Fruit fly (Drosophila melanogaster) whole organism, prepupa: Measurements from ENCODE around the gene frj.
A peak's percentile ranks its signal among the peaks of the same experiment; 100 is the strongest.

ENCODE experiments used
- Blimp-1 ChIP-seq: fragments of 200-800 bp; sonication (Bioruptor generic); optimal IDR thresholded peaks from 3 replicates; lab custom pipeline; 2017; ENCODE audit warnings: missing biosample characterization, missing genetic modification characterization, mild to moderate bottlenecking, moderate library complexity, missing genetic modification reagents
- CG10631 ChIP-seq: fragments of 200-800 bp; sonication (Bioruptor generic); optimal IDR thresholded peaks from 2 replicates; lab custom pipeline; 2016; ENCODE audit warnings: missing biosample characterization, missing genetic modification characterization
- CG10669 ChIP-seq: fragments of 200-800 bp; sonication (Bioruptor generic); optimal IDR thresholded peaks from 3 replicates; lab custom pipeline; 2018; ENCODE audit warnings: missing biosample characterization, mild to moderate bottlenecking, missing genetic modification characterization, moderate library complexity
- CG11294 ChIP-seq: fragments of 200-800 bp; sonication (Bioruptor generic); IDR thresholded peaks from 2 replicates; pipeline ENCODE4 v1.3.6; 2022; ENCODE audit warnings: missing biosample characterization, missing genetic modification characterization
- CG11762 ChIP-seq: fragments of 200-800 bp; sonication (Bioruptor generic); optimal IDR thresholded peaks from 3 replicates; lab custom pipeline; 2016; ENCODE audit warnings: missing biosample characterization, missing genetic modification characterization; ENCODE audit not compliant: insufficient read depth
- CG11902 ChIP-seq: fragments of 200-800 bp; sonication (Bioruptor generic); optimal IDR thresholded peaks from 3 replicates; lab custom pipeline; 2016; ENCODE audit warnings: missing biosample characterization, missing genetic modification characterization
- CG1621 ChIP-seq: fragments of 200-800 bp; sonication (Bioruptor generic); optimal IDR thresholded peaks from 3 replicates; lab custom pipeline; 2018; ENCODE audit warnings: missing biosample characterization, mild to moderate bottlenecking, missing genetic modification characterization
- CG16779 ChIP-seq: fragments of 200-800 bp; sonication (Bioruptor generic); optimal IDR thresholded peaks from 3 replicates; lab custom pipeline; 2017; ENCODE audit warnings: missing biosample characterization, mild to moderate bottlenecking, missing genetic modification characterization
- CG3032 ChIP-seq: fragments of 200-800 bp; optimal IDR thresholded peaks from 2 replicates; lab custom pipeline; 2019; ENCODE audit warnings: missing biosample characterization, mild to moderate bottlenecking, missing genetic modification characterization, moderate library complexity
- CG34406 ChIP-seq: fragments of 200-800 bp; sonication (Bioruptor generic); optimal IDR thresholded peaks from 3 replicates; lab custom pipeline; 2016; ENCODE audit warnings: missing biosample characterization, missing genetic modification characterization
- CG6163 ChIP-seq: fragments of 200-800 bp; sonication (Bioruptor generic); IDR thresholded peaks from 3 replicates; pipeline ENCODE4 v1.3.6; 2022; ENCODE audit warnings: missing biosample characterization, missing genetic modification characterization
- CG6276 ChIP-seq: fragments of 200-800 bp; sonication (Bioruptor generic); optimal IDR thresholded peaks from 2 replicates; lab custom pipeline; 2017; ENCODE audit warnings: missing biosample characterization, mild to moderate bottlenecking, missing genetic modification characterization
- CG6792 ChIP-seq: fragments of 200-800 bp; sonication (Bioruptor generic); optimal IDR thresholded peaks from 3 replicates; lab custom pipeline; 2016; ENCODE audit warnings: missing biosample characterization, missing genetic modification characterization
- CG6808 ChIP-seq: fragments of 200-800 bp; sonication (Bioruptor generic); optimal IDR thresholded peaks from 3 replicates; lab custom pipeline; 2017; ENCODE audit warnings: missing biosample characterization, missing genetic modification characterization, mild to moderate bottlenecking, moderate library complexity, missing genetic modification reagents
- CG6854 ChIP-seq: fragments of 200-800 bp; sonication (Bioruptor generic); optimal IDR thresholded peaks from 2 replicates; lab custom pipeline; 2017; ENCODE audit warnings: missing biosample characterization, mild to moderate bottlenecking, missing genetic modification characterization
- CG7368 ChIP-seq: fragments of 200-800 bp; sonication (Bioruptor generic); optimal IDR thresholded peaks from 3 replicates; lab custom pipeline; 2016; ENCODE audit warnings: missing biosample characterization, missing genetic modification characterization
- CG8119 ChIP-seq: fragments of 200-800 bp; sonication (Bioruptor generic); IDR thresholded peaks from 3 replicates; pipeline ENCODE4 v1.3.6; 2022; ENCODE audit warnings: missing biosample characterization, missing genetic modification characterization
- CG8319 ChIP-seq: fragments of 200-800 bp; sonication (Bioruptor generic); optimal IDR thresholded peaks from 3 replicates; lab custom pipeline; 2016; ENCODE audit warnings: missing biosample characterization, missing genetic modification characterization
- CG8632 ChIP-seq: fragments of 200-800 bp; sonication (Bioruptor generic); optimal IDR thresholded peaks from 3 replicates; lab custom pipeline; 2016; ENCODE audit warnings: missing biosample characterization, missing genetic modification characterization
- CG9139 ChIP-seq: fragments of 200-800 bp; sonication (Bioruptor generic); optimal IDR thresholded peaks from 3 replicates; lab custom pipeline; 2017; ENCODE audit warnings: missing biosample characterization, mild to moderate bottlenecking, missing genetic modification characterization
- Eip75B ChIP-seq: fragments of 200-800 bp; sonication (Bioruptor generic); optimal IDR thresholded peaks from 3 replicates; lab custom pipeline; 2016; ENCODE audit warnings: missing biosample characterization, missing genetic modification characterization
- Eip78C ChIP-seq: fragments of 200-800 bp; sonication (Bioruptor generic); peaks from one replicate; lab custom pipeline; 2016; ENCODE audit warnings: missing biosample characterization, missing genetic modification characterization
- Ets96B ChIP-seq: fragments of 200-800 bp; optimal IDR thresholded peaks from 2 replicates; lab custom pipeline; 2019; ENCODE audit warnings: missing biosample characterization, mild to moderate bottlenecking, missing genetic modification characterization, moderate library complexity
- Gug ChIP-seq: fragments of 200-800 bp; sonication (Bioruptor generic); IDR thresholded peaks from 2 replicates; pipeline ENCODE4 v1.3.6; 2022; ENCODE audit warnings: missing biosample characterization, missing genetic modification characterization
- Hr38 ChIP-seq: sonication (Bioruptor generic); optimal IDR thresholded peaks from 2 replicates; lab custom pipeline; 2016; ENCODE audit warnings: missing biosample characterization, missing genetic modification characterization
- Hr4 ChIP-seq: fragments of 200-800 bp; sonication (Bioruptor generic); optimal IDR thresholded peaks from 3 replicates; lab custom pipeline; 2016; ENCODE audit warnings: missing biosample characterization, missing genetic modification characterization
- Lpt ChIP-seq: fragments of 200-800 bp; sonication (Bioruptor generic); optimal IDR thresholded peaks from 3 replicates; lab custom pipeline; 2016; ENCODE audit warnings: missing biosample characterization, missing genetic modification characterization
- OdsH ChIP-seq: fragments of 200-800 bp; sonication (Bioruptor generic); optimal IDR thresholded peaks from 3 replicates; lab custom pipeline; 2016; ENCODE audit warnings: missing biosample characterization, missing genetic modification characterization
- Smox ChIP-seq: fragments of 200-800 bp; sonication (Bioruptor generic); optimal IDR thresholded peaks from 3 replicates; lab custom pipeline; 2016; ENCODE audit warnings: missing biosample characterization, missing genetic modification characterization
- Sox102F ChIP-seq: fragments of 200-800 bp; sonication (Bioruptor generic); optimal IDR thresholded peaks from 2 replicates; lab custom pipeline; 2016; ENCODE audit warnings: missing biosample characterization, mild to moderate bottlenecking, missing genetic modification characterization
- Sox15 ChIP-seq: fragments of 200-800 bp; sonication (Bioruptor generic); optimal IDR thresholded peaks from 3 replicates; lab custom pipeline; 2016; ENCODE audit warnings: missing biosample characterization, missing genetic modification characterization
- achi ChIP-seq: fragments of 200-800 bp; sonication (Bioruptor generic); optimal IDR thresholded peaks from 3 replicates; lab custom pipeline; 2016; ENCODE audit warnings: missing biosample characterization, missing genetic modification characterization
- acj6 ChIP-seq: fragments of 200-800 bp; sonication (Bioruptor generic); optimal IDR thresholded peaks from 3 replicates; lab custom pipeline; 2016; ENCODE audit warnings: missing biosample characterization, missing genetic modification characterization
- cyc ChIP-seq: fragments of 200-800 bp; sonication (Bioruptor generic); optimal IDR thresholded peaks from 3 replicates; lab custom pipeline; 2016; ENCODE audit warnings: missing biosample characterization, missing genetic modification characterization
- dac ChIP-seq: fragments of 200-800 bp; sonication (Bioruptor generic); optimal IDR thresholded peaks from 2 replicates; lab custom pipeline; 2017; ENCODE audit warnings: missing biosample characterization, mild to moderate bottlenecking, missing genetic modification characterization
- dsx ChIP-seq: fragments of 200-800 bp; optimal IDR thresholded peaks from 3 replicates; lab custom pipeline; 2019; ENCODE audit warnings: missing biosample characterization, mild to moderate bottlenecking, missing genetic modification characterization, moderate library complexity; ENCODE audit not compliant: poor library complexity, severe bottlenecking
- esn ChIP-seq: fragments of 200-800 bp; sonication (Bioruptor generic); optimal IDR thresholded peaks from 2 replicates; lab custom pipeline; 2016; ENCODE audit warnings: missing biosample characterization, mild to moderate bottlenecking, missing genetic modification characterization, moderate library complexity
- fd59A ChIP-seq: fragments of 200-800 bp; sonication (Bioruptor generic); optimal IDR thresholded peaks from 2 replicates; lab custom pipeline; 2017; ENCODE audit warnings: missing biosample characterization, mild to moderate bottlenecking, missing genetic modification characterization, missing genetic modification reagents
- fd85E ChIP-seq: fragments of 200-800 bp; sonication (Bioruptor generic); optimal IDR thresholded peaks from 3 replicates; lab custom pipeline; 2016; ENCODE audit warnings: missing biosample characterization, missing genetic modification characterization
- net ChIP-seq: fragments of 200-800 bp; sonication (Bioruptor generic); optimal IDR thresholded peaks from 3 replicates; lab custom pipeline; 2016; ENCODE audit warnings: missing biosample characterization, missing genetic modification characterization
- pdm3 ChIP-seq: fragments of 200-800 bp; sonication (Bioruptor generic); optimal IDR thresholded peaks from 3 replicates; lab custom pipeline; 2016; ENCODE audit warnings: missing biosample characterization, missing genetic modification characterization
- salr ChIP-seq, 2 experiments: fragments of 200-800 bp; sonication (Bioruptor generic); optimal IDR thresholded peaks; 3 replicates each; lab custom pipeline; 2016 to 2018; ENCODE audit warnings: missing biosample characterization in 2 of 2, missing genetic modification characterization in 2 of 2, mild to moderate bottlenecking in 1 of 2
- spab ChIP-seq: fragments of 200-800 bp; sonication (Bioruptor generic); optimal IDR thresholded peaks from 2 replicates; lab custom pipeline; 2017; ENCODE audit warnings: missing biosample characterization, mild to moderate bottlenecking, missing genetic modification characterization, missing genetic modification reagents
- ss ChIP-seq, 2 experiments: fragments of 200-800 bp; sonication (Bioruptor generic); optimal IDR thresholded peaks; 2 replicates in 1 of 2; 3 replicates in 1 of 2; lab custom pipeline; 2017 to 2018; ENCODE audit warnings: mild to moderate bottlenecking in 2 of 2, missing biosample characterization in 2 of 2, missing genetic modification characterization in 2 of 2, moderate library complexity in 1 of 2
- vri ChIP-seq: fragments of 200-800 bp; sonication (Bioruptor generic); optimal IDR thresholded peaks from 3 replicates; lab custom pipeline; 2016; ENCODE audit warnings: missing biosample characterization, mild to moderate bottlenecking, missing genetic modification characterization

Gene frj

dm6 chr2L:6479226-6479906, 23.5 kb downstream of the frj start (continued):
- TF ChIP-seq CG8632 (GFP tag; lab: Kevin White, UChicago) (no peak), Sox102F (peak; percentile 13), CG6808 (GFP tag; lab: Kevin White, UChicago) (peak; percentile 29), ss (GFP tag; optimal IDR thresholded peaks at IDR 0.05; lab: Kevin White, UChicago) (peak; percentile 44 to 59), Smox (GFP tag; lab: Kevin White, UChicago) (no peak), CG6792 (GFP tag; lab: Kevin White, UChicago) (no peak), salr (GFP tag; optimal IDR thresholded peaks at IDR 0.05; lab: Kevin White, UChicago) (no peak), fd85E (GFP tag; lab: Kevin White, UChicago) (no peak)
- TF ChIP-seq, all 60 proteins: peak for 27

DNA sequence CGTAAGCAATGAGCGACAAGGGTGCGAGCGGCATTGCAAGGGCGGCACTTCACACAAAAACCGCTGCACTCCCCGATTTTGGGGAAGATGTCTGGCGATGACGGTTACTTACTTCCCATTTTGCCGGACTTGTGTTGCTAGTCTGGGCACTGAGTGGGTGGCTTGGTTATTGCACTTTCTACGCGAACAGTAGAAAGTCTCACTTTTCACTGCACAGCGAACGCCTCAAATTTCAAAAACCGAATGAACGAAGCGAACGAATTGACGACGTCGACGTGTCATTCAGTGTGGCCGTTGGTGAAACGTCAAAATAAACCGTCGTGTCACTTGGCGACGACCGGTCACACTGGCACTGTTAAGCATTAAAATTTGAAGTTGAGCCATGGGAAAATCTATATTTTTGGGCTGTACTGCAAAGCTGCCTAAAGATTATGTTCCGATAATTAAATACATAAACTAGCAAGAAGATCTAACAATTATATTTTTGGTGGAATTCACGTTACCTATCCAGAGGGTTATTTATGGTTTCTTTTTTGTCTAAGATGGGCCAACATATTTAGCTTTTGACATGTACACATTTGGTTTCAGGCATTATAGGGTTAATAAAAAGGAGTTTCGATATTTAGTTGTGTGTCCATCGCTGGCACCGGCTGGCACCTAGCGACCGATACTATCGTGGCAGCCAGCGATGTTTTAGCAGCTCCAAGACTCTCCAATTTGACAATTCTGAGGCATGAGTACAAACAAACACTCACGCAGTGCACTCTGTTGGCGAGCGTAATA, 24.6 kb downstream of the frj start, which contains the start of the genes Sec61alpha and Daxx:
Gene Sec61alpha, minus strand, starts transcription at position 364 of the 783 bp plus-strand sequence.
Gene Daxx, plus strand, starts transcription at position 718 of the 783 bp plus-strand sequence.
- TF ChIP-seq Sox15 (GFP tag; lab: Kevin White, UChicago): peak; percentile 81
- TF ChIP-seq Gug (GFP tag; lab: Robert Waterston, UW): peak; percentile 73
- TF ChIP-seq CG9139 (GFP tag; lab: Kevin White, UChicago): peak; percentile 1
- peak; percentile 86 for TF ChIP-seq CG10631
- peak; percentile 83 for TF ChIP-seq CG8119 (GFP tag; lab: Robert Waterston, UW)
- TF ChIP-seq CG11902 (GFP tag; lab: Kevin White, UChicago): peak; percentile 78
- peak; percentile 59 for TF ChIP-seq CG8319
- TF ChIP-seq dac (GFP tag; lab: Kevin White, UChicago): peak; percentile 60
- peak; percentile 79 for TF ChIP-seq Sox102F
- peak; percentile 70 for TF ChIP-seq CG6163 (GFP tag; lab: Robert Waterston, UW)
- TF ChIP-seq Eip75B: peak; percentile 80
- no peak for TF ChIP-seq CG6276 (GFP tag; lab: Kevin White, UChicago)
- peak; percentile 73 for TF ChIP-seq CG10669
- TF ChIP-seq achi (GFP tag; lab: Kevin White, UChicago): peak; percentile 93
- TF ChIP-seq Hr4 (GFP tag; lab: Kevin White, UChicago): no peak
- TF ChIP-seq CG6808 (GFP tag; lab: Kevin White, UChicago): peak; percentile 61
- TF ChIP-seq ss (GFP tag; optimal IDR thresholded peaks at IDR 0.05; lab: Kevin White, UChicago): peak; percentile 9 to 41
- TF ChIP-seq fd59A (GFP tag; lab: Kevin White, UChicago): peak; percentile 65
- peak; percentile 85 for TF ChIP-seq acj6 (GFP tag; lab: Kevin White, UChicago)
- peak; percentile 64 for TF ChIP-seq net (GFP tag; lab: Kevin White, UChicago)
- peak; percentile 72 for TF ChIP-seq CG7368 (GFP tag; lab: Kevin White, UChicago)
- peak; percentile 48 for TF ChIP-seq CG1621
- TF ChIP-seq esn (GFP tag; lab: Kevin White, UChicago): peak; percentile 85
- peak; percentile 58 for TF ChIP-seq Ets96B (tag; lab: Kevin White, UChicago)
- TF ChIP-seq CG11294 (GFP tag; lab: Robert Waterston, UW): peak; percentile 74
- peak; percentile 46 for TF ChIP-seq Lpt
- peak; percentile 50 for TF ChIP-seq vri (GFP tag; lab: Kevin White, UChicago)
- peak; percentile 36 for TF ChIP-seq dsx (GFP tag; lab: Kevin White, UChicago)
- TF ChIP-seq CG8632 (GFP tag; lab: Kevin White, UChicago): peak; percentile 63
- peak; percentile 64 for TF ChIP-seq CG34406
- peak; percentile 66 for TF ChIP-seq CG6854 (GFP tag; lab: Kevin White, UChicago)
- peak; percentile 89 for TF ChIP-seq pdm3 (GFP tag; lab: Kevin White, UChicago)
- TF ChIP-seq CG11762: peak; percentile 74
- TF ChIP-seq cyc (GFP tag; lab: Kevin White, UChicago): peak; percentile 88
- no peak for TF ChIP-seq spab (GFP tag; lab: Kevin White, UChicago)
- peak; percentile 90 for TF ChIP-seq Eip78C (GFP tag; lab: Kevin White, UChicago)
- TF ChIP-seq CG16779: no peak
- TF ChIP-seq Hr38 (GFP tag; lab: Kevin White, UChicago): peak; percentile 66
- TF ChIP-seq salr (GFP tag; optimal IDR thresholded peaks at IDR 0.05; lab: Kevin White, UChicago): peak; percentile 56 to 78
- TF ChIP-seq CG3032 (tag; lab: Kevin White, UChicago): peak; percentile 79
- peak; percentile 87 for TF ChIP-seq OdsH
- peak; percentile 78 for TF ChIP-seq CG6792 (GFP tag; lab: Kevin White, UChicago)
- TF ChIP-seq Blimp-1 (GFP tag; lab: Kevin White, UChicago): no peak
